Worm (Caenorhabditis elegans): Measurements from ENCODE around the gene acd-4.

DNA sequence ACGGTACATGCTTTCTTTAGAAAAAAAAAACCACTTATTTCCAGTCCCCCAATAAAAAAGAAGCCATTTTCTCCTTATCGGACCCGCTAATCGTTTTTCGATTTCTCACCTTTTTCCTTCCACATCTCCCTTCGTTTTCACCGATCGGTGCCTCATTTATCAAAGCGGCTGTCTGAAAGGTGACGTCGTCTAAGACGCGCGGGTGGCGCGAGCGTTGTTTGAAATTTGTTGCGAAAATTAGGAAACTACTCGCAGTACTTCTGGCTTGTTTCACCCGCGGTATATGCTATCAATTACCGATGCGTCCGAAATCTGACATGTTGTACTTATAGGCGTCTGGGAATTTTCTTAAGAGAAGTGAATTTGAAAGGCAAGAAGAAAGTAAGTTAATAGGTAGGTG is 14.2 kb downstream of the acd-4 start:
- TF ChIP-seq nhr-28 (tag; optimal IDR thresholded peaks at IDR 0.05) (no peak), ceh-9 (tag; optimal IDR thresholded peaks at IDR 0.05) (no peak), nhr-237 (tag; optimal IDR thresholded peaks at IDR 0.05) (no peak)

Data from whole organism, L3 larva.